Fruit fly (Drosophila melanogaster): Measurements from ENCODE around the gene CG43739.
A peak's percentile ranks its signal among the peaks of the same experiment; 100 is the strongest.

Gene CG43739

dm6 chr2L:20918056-20918674, 566 bp downstream of the CG43739 start (continued):
- TF ChIP-seq jigr1 (GFP tag; IDR thresholded peaks at IDR 0.05) (no peak), sim (GFP tag; IDR thresholded peaks at IDR 0.05) (peak; percentile 59; the same call in 1 of the 2 replicates), al (GFP tag; IDR thresholded peaks at IDR 0.05) (0 out of 2 replicates have a peak, but pooled peaks have one; percentile 15), Max (GFP tag; optimal IDR thresholded peaks at IDR 0.05) (peak; percentile 84), bsh (GFP tag; optimal IDR thresholded peaks at IDR 0.05) (peak; percentile 70 to 85), MBD-R2 (GFP tag; IDR thresholded peaks at IDR 0.05) (no peak), bab2 (GFP tag; optimal IDR thresholded peaks at IDR 0.05) (peak; percentile 67), MTF-1 (GFP tag; optimal IDR thresholded peaks at IDR 0.05; ENCODE audit: borderline replicate concordance) (no peak), NK7.1 (GFP tag; optimal IDR thresholded peaks at IDR 0.05) (peak; percentile 50), BEAF-32 (GFP tag; optimal IDR thresholded peaks at IDR 0.05) (no peak), gsb (GFP tag; IDR thresholded peaks at IDR 0.05) (no peak), CG4328 (GFP tag; optimal IDR thresholded peaks at IDR 0.05) (no peak), tgo (GFP tag; IDR thresholded peaks at IDR 0.05) (peak; percentile 55), pan (optimal IDR thresholded peaks at IDR 0.05) (no peak), pan (GFP tag; optimal IDR thresholded peaks at IDR 0.05 in 1 of 2, IDR thresholded peaks at IDR 0.05 in 1 of 2) (peak in 1 of 2 experiments; percentile 45), CG11456 (GFP tag; IDR thresholded peaks at IDR 0.05) (peak; percentile 82), CG7372 (GFP tag; IDR thresholded peaks at IDR 0.05) (no peak), CG1024 (GFP tag; IDR thresholded peaks at IDR 0.05) (peak; percentile 75; the same call in 1 of the 2 replicates), CG5953 (GFP tag; IDR thresholded peaks at IDR 0.05) (peak; percentile 88), CG7745 (tag; optimal IDR thresholded peaks at IDR 0.05) (no peak), CG34224 (GFP tag; IDR thresholded peaks at IDR 0.05; ENCODE audit: partially characterized antibody) (no peak), Gug (GFP tag; IDR thresholded peaks at IDR 0.05) (no peak), tx (GFP tag; optimal IDR thresholded peaks at IDR 0.05) (peak; percentile 55), CG10209 (GFP tag; optimal IDR thresholded peaks at IDR 0.05) (peak; percentile 63), CG18262 (tag; optimal IDR thresholded peaks at IDR 0.05) (no peak), CG1529 (GFP tag; optimal IDR thresholded peaks at IDR 0.05) (peak; percentile 83), cwo (GFP tag; optimal IDR thresholded peaks at IDR 0.05) (no peak), ftz-f1 (GFP tag; optimal IDR thresholded peaks at IDR 0.05) (no peak), Ravus (GFP tag; IDR thresholded peaks at IDR 0.05) (peak; percentile 7; the same call in 1 of the 2 replicates), danr (GFP tag; IDR thresholded peaks at IDR 0.05) (no peak), ranshi (GFP tag; IDR thresholded peaks at IDR 0.05) (no peak; the same call in 1 of the 2 replicates), CoRest (tag; optimal IDR thresholded peaks at IDR 0.05) (peak; percentile 45), Scr (GFP tag; IDR thresholded peaks at IDR 0.05; ENCODE audit: partially characterized antibody) (no peak), ab (GFP tag; optimal IDR thresholded peaks at IDR 0.05) (no peak), CG9609 (GFP tag; optimal IDR thresholded peaks at IDR 0.05) (peak; percentile 43), CG10462 (GFP tag; optimal IDR thresholded peaks at IDR 0.05) (peak; percentile 43), CG11247 (GFP tag; IDR thresholded peaks at IDR 0.05) (peak; percentile 58), CG16815 (GFP tag; optimal IDR thresholded peaks at IDR 0.05) (peak; percentile 35), ash1 (GFP tag; optimal IDR thresholded peaks at IDR 0.05) (no peak), CG1647 (GFP tag; optimal IDR thresholded peaks at IDR 0.05) (peak; percentile 49), CG8290 (GFP tag; optimal IDR thresholded peaks at IDR 0.05) (peak; percentile 30), CG8290 (tag; optimal IDR thresholded peaks at IDR 0.05) (peak; percentile 15 to 51), Meics (GFP tag; optimal IDR thresholded peaks at IDR 0.05) (no peak), Side (GFP tag; optimal IDR thresholded peaks at IDR 0.05) (peak; percentile 83), Optix (GFP tag; IDR thresholded peaks at IDR 0.05) (peak; percentile 78), zfh2 (GFP tag; optimal IDR thresholded peaks at IDR 0.05) (peak; percentile 41), Mes4 (GFP tag; optimal IDR thresholded peaks at IDR 0.05) (peak; percentile 60), Spps (tag; optimal IDR thresholded peaks at IDR 0.05) (no peak), CG10366 (GFP tag; IDR thresholded peaks at IDR 0.05) (peak; percentile 69), ac (GFP tag; optimal IDR thresholded peaks at IDR 0.05) (peak; percentile 32), Ada2b (GFP tag; IDR thresholded peaks at IDR 0.05) (no peak)
